Worm (Caenorhabditis elegans): Measurements from ENCODE around the gene kqt-2.

kqt-2 gene

DNA sequence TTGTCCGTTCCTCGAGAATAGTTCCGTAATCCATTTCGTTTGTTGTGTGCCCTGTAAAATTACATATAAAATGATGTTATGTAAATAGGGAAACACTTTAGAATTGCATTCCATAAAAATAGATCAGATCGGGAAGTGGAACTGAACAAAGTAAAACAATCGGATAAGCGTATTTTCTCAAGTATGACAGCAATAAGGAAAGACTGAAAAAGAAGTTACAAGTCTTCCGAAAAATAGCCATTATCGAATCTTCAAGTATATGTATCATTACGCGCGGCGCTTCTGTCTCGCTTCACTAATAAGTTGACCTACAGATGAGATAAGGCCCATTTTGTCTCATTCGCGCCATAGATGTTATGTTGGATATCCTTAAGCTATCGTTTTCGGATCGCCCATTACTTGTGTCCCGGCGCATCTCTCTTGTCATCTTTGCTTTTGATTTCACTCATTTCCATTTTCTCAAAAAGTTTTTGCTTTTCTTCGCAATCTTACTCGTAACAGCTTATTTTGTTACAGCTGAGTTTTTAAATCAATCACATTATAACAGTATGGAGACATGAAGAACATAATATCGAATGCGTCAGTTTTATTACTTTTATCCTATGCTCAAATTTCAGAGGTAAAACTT, 39.1 kb upstream of the kqt-2 start, which contains the start of the genes fis-2 and F13B9.2:
Gene fis-2, minus strand, starts transcription at position 51 of the 628 bp plus-strand sequence.
Gene F13B9.2, plus strand, starts transcription at position 515 of the 628 bp plus-strand sequence.
- peak; percentile 46 for TF ChIP-seq nhr-23 (tag; optimal IDR thresholded peaks at IDR 0.05)
- TF ChIP-seq ztf-4 (tag; optimal IDR thresholded peaks at IDR 0.05): no peak

DNA sequence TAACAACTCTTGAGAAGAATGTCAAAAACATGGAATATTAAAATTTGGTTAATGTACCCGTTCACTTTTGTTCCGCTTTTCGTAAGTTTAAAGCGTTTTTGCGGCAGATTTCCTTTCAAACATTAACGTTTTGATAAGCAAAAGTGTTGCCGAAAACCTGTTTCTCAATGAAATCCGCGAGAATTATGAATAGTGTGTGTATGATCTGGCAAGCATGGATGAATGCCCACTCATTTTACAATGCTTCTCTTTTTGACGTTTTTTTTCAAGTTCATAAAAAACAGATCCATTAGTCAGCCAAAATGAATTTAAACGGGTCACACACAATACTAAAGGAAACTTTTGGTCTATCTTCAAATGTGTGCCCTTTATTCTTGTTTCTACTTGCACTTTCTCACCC, 37.8 kb upstream of the kqt-2 start:
- TF ChIP-seq sea-2 (GFP tag; optimal IDR thresholded peaks at IDR 0.05) (no peak), egl-5 (tag; optimal IDR thresholded peaks at IDR 0.05) (no peak), lsy-12 (tag; optimal IDR thresholded peaks at IDR 0.05) (no peak), tbx-2 (tag; optimal IDR thresholded peaks at IDR 0.05) (no peak), pha-4 (tag; optimal IDR thresholded peaks at IDR 0.05) (no peak), ZK546.5 (tag; optimal IDR thresholded peaks at IDR 0.05) (no peak), ztf-4 (tag; optimal IDR thresholded peaks at IDR 0.05) (no peak), unc-62 (GFP tag; optimal IDR thresholded peaks at IDR 0.05) (no peak)

DNA sequence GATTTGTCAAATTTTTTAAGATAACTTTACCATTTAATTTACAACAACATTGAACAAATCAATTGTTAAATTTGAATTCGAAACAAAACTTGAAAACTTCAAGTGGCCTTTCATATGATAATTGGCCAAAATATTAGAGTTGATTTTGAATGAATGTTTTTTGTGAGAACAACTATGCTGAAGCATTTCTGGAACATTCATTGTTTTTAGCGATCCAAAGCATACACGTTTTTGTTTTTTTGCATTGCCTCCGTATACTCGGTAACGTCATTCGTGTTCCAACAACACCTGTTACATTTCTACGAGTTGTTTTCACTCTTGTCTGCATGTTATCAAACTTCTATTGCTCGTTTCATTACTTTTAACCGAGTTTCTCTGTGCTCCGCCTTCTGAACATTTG, 30.8 kb upstream of the kqt-2 start:
- TF ChIP-seq unc-39 (tag; optimal IDR thresholded peaks at IDR 0.05) (no peak), ZK546.5 (tag; optimal IDR thresholded peaks at IDR 0.05) (no peak), snpc-4 (tag; optimal IDR thresholded peaks at IDR 0.05) (no peak), nfya-1 (tag; optimal IDR thresholded peaks at IDR 0.05; ENCODE audit: insufficient read depth) (no peak), lsy-12 (tag; optimal IDR thresholded peaks at IDR 0.05) (no peak), mml-1 (tag; optimal IDR thresholded peaks at IDR 0.05) (no peak), pha-4 (tag; optimal IDR thresholded peaks at IDR 0.05) (no peak), mdl-1 (tag; optimal IDR thresholded peaks at IDR 0.05) (no peak), ceh-28 (tag; optimal IDR thresholded peaks at IDR 0.05) (no peak), tbx-2 (tag; optimal IDR thresholded peaks at IDR 0.05) (no peak), sea-2 (GFP tag; optimal IDR thresholded peaks at IDR 0.05) (no peak), egl-5 (tag; optimal IDR thresholded peaks at IDR 0.05) (no peak), ztf-4 (tag; optimal IDR thresholded peaks at IDR 0.05) (no peak), fkh-10 (GFP tag; optimal IDR thresholded peaks at IDR 0.05) (no peak)

DNA sequence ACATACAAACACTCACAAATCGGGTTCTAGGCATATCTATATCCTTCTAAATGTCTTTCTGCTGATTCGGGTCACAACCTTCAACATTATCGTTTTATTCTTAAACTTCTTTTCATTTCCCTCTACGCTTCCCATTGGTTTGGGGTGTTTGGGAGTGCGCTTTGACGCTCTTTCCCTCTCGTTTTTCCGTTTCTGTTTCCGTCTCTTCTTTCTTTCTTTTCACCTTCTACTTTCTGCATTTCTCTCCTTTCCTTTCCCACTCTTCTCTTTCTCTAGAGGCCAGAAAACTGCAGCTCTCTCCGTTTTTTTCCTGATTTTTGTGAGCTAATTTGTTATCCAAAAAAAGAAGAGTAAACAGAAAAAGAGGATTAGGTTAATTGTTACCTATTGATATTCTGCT, 30.2 kb upstream of the kqt-2 start:
- TF ChIP-seq pha-4 (tag; optimal IDR thresholded peaks at IDR 0.05) (peak; percentile 9), hmg-11 (tag; optimal IDR thresholded peaks at IDR 0.05) (peak; percentile 42), lsy-12 (tag; optimal IDR thresholded peaks at IDR 0.05) (no peak), nfya-1 (tag; optimal IDR thresholded peaks at IDR 0.05; ENCODE audit: insufficient read depth) (peak; percentile 60)

DNA sequence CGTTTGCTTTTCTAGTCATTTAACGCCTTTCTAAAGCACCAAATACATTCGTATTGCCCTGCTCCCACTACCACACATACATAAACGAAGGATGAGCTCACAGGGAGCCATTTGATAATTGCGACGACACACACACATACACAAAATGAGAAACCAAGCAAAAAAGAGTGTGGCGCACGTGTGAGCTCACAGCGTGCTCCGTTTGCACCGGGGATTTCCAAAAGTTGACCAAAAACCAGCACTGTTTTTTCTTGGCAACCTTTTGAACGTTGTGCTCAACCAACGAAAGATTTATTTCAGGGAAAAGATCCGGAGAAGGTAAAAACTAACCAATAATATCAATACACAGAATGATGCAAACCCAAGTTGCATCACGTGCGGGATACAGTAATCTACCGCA, 28.7 kb upstream of the kqt-2 start, which contains the start of gene ksr-1:
Gene ksr-1, plus strand, starts transcription at position 301 of the 400 bp plus-strand sequence.
- TF ChIP-seq nfya-1 (tag; optimal IDR thresholded peaks at IDR 0.05; ENCODE audit: insufficient read depth) (no peak), ceh-82 (tag; optimal IDR thresholded peaks at IDR 0.05) (no peak)

DNA sequence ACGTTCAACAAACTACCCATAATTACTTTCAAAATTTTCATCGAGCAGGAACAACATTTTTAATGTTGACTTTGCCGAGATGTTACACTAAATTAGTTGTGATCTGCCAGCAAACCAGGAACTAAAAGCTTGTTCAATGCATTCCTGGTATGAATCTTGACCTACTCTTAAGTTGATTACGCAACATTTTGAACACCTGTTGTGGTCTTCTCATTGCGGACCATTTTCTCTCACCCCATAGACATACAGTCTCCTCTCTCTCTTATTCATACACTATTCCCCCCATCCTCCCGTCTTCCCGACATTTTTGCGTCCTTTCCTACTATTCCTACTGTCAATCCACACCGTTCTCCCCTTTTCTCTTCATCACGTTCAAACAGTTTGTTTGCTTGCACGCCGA, 27.3 kb upstream of the kqt-2 start:
- TF ChIP-seq pha-4 (tag; optimal IDR thresholded peaks at IDR 0.05) (peak; percentile 35), tbx-2 (tag; optimal IDR thresholded peaks at IDR 0.05) (no peak), mml-1 (tag; optimal IDR thresholded peaks at IDR 0.05) (no peak), nhr-23 (tag; optimal IDR thresholded peaks at IDR 0.05) (no peak), nhr-43 (tag; optimal IDR thresholded peaks at IDR 0.05; ENCODE audit: poor library complexity, severe bottlenecking) (no peak), egl-5 (tag; optimal IDR thresholded peaks at IDR 0.05) (no peak), elt-1 (tag; optimal IDR thresholded peaks at IDR 0.05) (no peak), ama-1 (optimal IDR thresholded peaks at IDR 0.05) (no peak)

DNA sequence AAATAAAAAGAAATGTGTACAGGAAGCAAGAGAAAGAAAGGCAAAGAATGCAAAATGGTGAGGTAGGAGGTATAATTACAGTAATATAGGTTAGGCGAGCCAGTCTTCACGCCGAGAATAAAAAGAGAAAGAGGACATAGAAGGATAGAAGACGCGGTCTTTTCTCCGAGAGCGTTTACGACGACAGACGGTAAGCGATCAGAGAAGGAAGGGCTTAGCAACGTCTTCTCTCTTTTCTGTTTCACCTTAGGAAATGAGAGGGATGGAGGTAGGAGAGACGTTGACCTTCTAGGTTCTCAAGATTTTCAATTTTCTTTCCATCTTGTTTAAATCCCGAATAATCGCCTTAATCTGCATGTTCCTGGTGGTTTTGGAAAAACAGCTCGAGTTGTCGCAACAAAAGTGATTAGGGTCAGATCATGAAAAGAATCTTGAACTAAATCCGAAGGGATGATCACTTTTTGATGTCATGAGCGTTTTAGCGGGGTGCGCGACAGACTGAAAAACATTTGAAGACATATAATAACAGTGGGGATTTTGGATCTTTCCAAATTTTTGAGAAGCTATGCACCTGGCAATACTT, 24.9 kb upstream of the kqt-2 start, which contains the start of gene cutl-29:
Gene cutl-29, minus strand, starts transcription at position 51 of the 583 bp plus-strand sequence.
- TF ChIP-seq ceh-28 (tag; optimal IDR thresholded peaks at IDR 0.05): no peak
- TF ChIP-seq nfya-1 (tag; optimal IDR thresholded peaks at IDR 0.05; ENCODE audit: insufficient read depth): no peak
- TF ChIP-seq nhr-25 (tag; optimal IDR thresholded peaks at IDR 0.05): no peak
- TF ChIP-seq ceh-9 (tag; optimal IDR thresholded peaks at IDR 0.05): no peak
- TF ChIP-seq ceh-16 (tag; optimal IDR thresholded peaks at IDR 0.05): no peak
- TF ChIP-seq ztf-11 (tag; optimal IDR thresholded peaks at IDR 0.05): no peak
- no peak for TF ChIP-seq elt-2 (tag; optimal IDR thresholded peaks at IDR 0.05)
- TF ChIP-seq zag-1 (tag; optimal IDR thresholded peaks at IDR 0.05): no peak
- no peak for TF ChIP-seq tbx-2 (tag; optimal IDR thresholded peaks at IDR 0.05)
- TF ChIP-seq ztf-4 (tag; optimal IDR thresholded peaks at IDR 0.05): no peak
- TF ChIP-seq nhr-28 (tag; optimal IDR thresholded peaks at IDR 0.05): no peak
- no peak for TF ChIP-seq jun-1 (tag; optimal IDR thresholded peaks at IDR 0.05)
- TF ChIP-seq nhr-11 (tag; optimal IDR thresholded peaks at IDR 0.05): no peak
- TF ChIP-seq nhr-76 (tag; optimal IDR thresholded peaks at IDR 0.05): no peak
- TF ChIP-seq egl-5 (tag; optimal IDR thresholded peaks at IDR 0.05): no peak
- TF ChIP-seq lsy-12 (tag; optimal IDR thresholded peaks at IDR 0.05): no peak
- TF ChIP-seq nhr-77 (tag; optimal IDR thresholded peaks at IDR 0.05): no peak
- no peak for TF ChIP-seq nhr-23 (tag; optimal IDR thresholded peaks at IDR 0.05)
- TF ChIP-seq nhr-237 (tag; optimal IDR thresholded peaks at IDR 0.05): no peak

Measured in whole organism, L3 larva.